Fruit fly (Drosophila melanogaster) whole organism, embryonic: ENCODE data around the gene CG13716.

ENCODE experiments used
- CG11560 ChIP-seq: fragments of 200-800 bp; sonication (Bioruptor generic); IDR thresholded peaks from 3 replicates; pipeline ENCODE4 v1.3.6; 2022; ENCODE audit warnings: missing biosample characterization, missing genetic modification characterization
- CG13123 ChIP-seq: fragments of 200-800 bp; sonication (Bioruptor generic); optimal IDR thresholded peaks from 2 replicates; lab custom pipeline; 2016; ENCODE audit warnings: missing biosample characterization, missing genetic modification characterization
- CG13624 ChIP-seq: fragments of 200-800 bp; sonication (Bioruptor generic); optimal IDR thresholded peaks from 2 replicates; lab custom pipeline; 2016; ENCODE audit warnings: missing biosample characterization, missing genetic modification characterization
- CG14965 ChIP-seq: fragments of 200-800 bp; sonication (Bioruptor generic); optimal IDR thresholded peaks from 2 replicates; lab custom pipeline; 2016; ENCODE audit warnings: missing biosample characterization, missing genetic modification characterization, borderline replicate concordance
- CG15073 ChIP-seq: fragments of 200-800 bp; sonication (Bioruptor generic); optimal IDR thresholded peaks from 2 replicates; lab custom pipeline; 2016; ENCODE audit warnings: missing biosample characterization, missing genetic modification characterization
- CG18476 ChIP-seq: fragments of 200-800 bp; sonication (Bioruptor generic); optimal IDR thresholded peaks from 2 replicates; lab custom pipeline; 2016; ENCODE audit warnings: missing biosample characterization, mild to moderate bottlenecking, missing genetic modification characterization
- CG18619 ChIP-seq: fragments of 200-800 bp; sonication (Bioruptor generic); optimal IDR thresholded peaks from 3 replicates; lab custom pipeline; 2017; ENCODE audit warnings: missing biosample characterization, mild to moderate bottlenecking, missing genetic modification characterization
- CG2875 ChIP-seq: fragments of 200-800 bp; sonication (Bioruptor generic); optimal IDR thresholded peaks from 2 replicates; lab custom pipeline; 2017; ENCODE audit warnings: missing biosample characterization, mild to moderate bottlenecking, missing genetic modification characterization, missing genetic modification reagents
- CG33213 ChIP-seq: fragments of 200-800 bp; sonication (Bioruptor generic); optimal IDR thresholded peaks from 3 replicates; lab custom pipeline; 2016; ENCODE audit warnings: missing biosample characterization, missing genetic modification characterization
- CG42726 ChIP-seq: fragments of 200-800 bp; sonication (Bioruptor generic); IDR thresholded peaks from 2 replicates; pipeline ENCODE4 v1.3.6; 2022; ENCODE audit warnings: missing biosample characterization, missing genetic modification characterization; ENCODE audit not compliant: partially characterized antibody
- CG4360 ChIP-seq: fragments of 200-800 bp; sonication (Bioruptor generic); IDR thresholded peaks from 2 replicates; pipeline ENCODE4 v1.3.6; 2022; ENCODE audit warnings: missing biosample characterization, missing genetic modification characterization
- CG4424 ChIP-seq: fragments of 200-800 bp; sonication (Bioruptor generic); optimal IDR thresholded peaks from 3 replicates; lab custom pipeline; 2016; ENCODE audit warnings: missing biosample characterization, missing genetic modification characterization
- CG4730 ChIP-seq: fragments of 200-800 bp; sonication (Bioruptor generic); IDR thresholded peaks from 2 replicates; pipeline ENCODE4 v1.3.6; 2022; ENCODE audit warnings: missing biosample characterization, missing genetic modification characterization
- CG6175 ChIP-seq: fragments of 200-800 bp; sonication (Bioruptor generic); IDR thresholded peaks from 3 replicates; pipeline ENCODE4 v1.3.6; 2022; ENCODE audit warnings: missing biosample characterization, missing genetic modification characterization
- CG6854 ChIP-seq: fragments of 200-800 bp; sonication (Bioruptor generic); optimal IDR thresholded peaks from 3 replicates; lab custom pipeline; 2017; ENCODE audit warnings: missing biosample characterization, mild to moderate bottlenecking, missing genetic modification characterization
- CG7745 ChIP-seq: fragments of 200-800 bp; sonication (Bioruptor generic); optimal IDR thresholded peaks from 2 replicates; lab custom pipeline; 2018; ENCODE audit warnings: missing biosample characterization, mild to moderate bottlenecking, missing genetic modification characterization, moderate library complexity
- CG7786 ChIP-seq: fragments of 200-800 bp; sonication (Bioruptor generic); optimal IDR thresholded peaks from 2 replicates; lab custom pipeline; 2016; ENCODE audit warnings: missing biosample characterization, missing genetic modification characterization
- CG8765 ChIP-seq: fragments of 200-800 bp; sonication (Bioruptor generic); IDR thresholded peaks from 2 replicates; pipeline ENCODE4 v1.3.6; 2022; ENCODE audit warnings: missing biosample characterization, missing genetic modification characterization
- Dad ChIP-seq: fragments of 200-800 bp; sonication (Bioruptor generic); optimal IDR thresholded peaks from 3 replicates; lab custom pipeline; 2016; ENCODE audit warnings: missing biosample characterization, missing genetic modification characterization
- Dek ChIP-seq: fragments of 200-800 bp; sonication (Bioruptor generic); optimal IDR thresholded peaks from 3 replicates; lab custom pipeline; 2019; ENCODE audit warnings: missing biosample characterization, mild to moderate bottlenecking, missing genetic modification characterization, moderate library complexity
- Dip3 ChIP-seq: fragments of 200-800 bp; sonication (Bioruptor generic); optimal IDR thresholded peaks from 3 replicates; lab custom pipeline; 2016; ENCODE audit warnings: missing biosample characterization, missing genetic modification characterization
- Doc2 ChIP-seq: fragments of 200-800 bp; sonication (Bioruptor generic); IDR thresholded peaks from 2 replicates; pipeline ENCODE4 v1.3.6; 2022; ENCODE audit warnings: missing biosample characterization, missing genetic modification characterization
- H15 ChIP-seq: fragments of 200-800 bp; sonication (Bioruptor generic); IDR thresholded peaks from 3 replicates; pipeline ENCODE4 v1.3.6; 2022; ENCODE audit warnings: missing biosample characterization, missing genetic modification characterization
- Hmr ChIP-seq: fragments of 200-800 bp; sonication (Bioruptor generic); optimal IDR thresholded peaks from 3 replicates; lab custom pipeline; 2017; ENCODE audit warnings: mild to moderate bottlenecking, missing biosample characterization, missing genetic modification reagents, missing genetic modification characterization
- NC2β ChIP-seq: fragments of 200-800 bp; sonication (Bioruptor generic); optimal IDR thresholded peaks from 2 replicates; lab custom pipeline; 2016; ENCODE audit warnings: missing biosample characterization, missing genetic modification characterization
- NfI ChIP-seq: fragments of 200-800 bp; sonication (Bioruptor generic); optimal IDR thresholded peaks from 3 replicates; lab custom pipeline; 2018; ENCODE audit warnings: missing biosample characterization, mild to moderate bottlenecking, missing genetic modification characterization, moderate library complexity
- caup ChIP-seq: fragments of 200-800 bp; sonication (Bioruptor generic); optimal IDR thresholded peaks from 3 replicates; lab custom pipeline; 2017; ENCODE audit warnings: missing biosample characterization, mild to moderate bottlenecking, missing genetic modification characterization, moderate library complexity; ENCODE audit not compliant: severe bottlenecking
- cg ChIP-seq: fragments of 200-800 bp; sonication (Bioruptor generic); optimal IDR thresholded peaks from 3 replicates; lab custom pipeline; 2019; ENCODE audit warnings: missing biosample characterization, mild to moderate bottlenecking, missing genetic modification characterization, moderate library complexity
- chm ChIP-seq: fragments of 200-800 bp; sonication (Bioruptor generic); IDR thresholded peaks from 2 replicates; pipeline ENCODE4 v1.3.6; 2022; ENCODE audit warnings: missing biosample characterization, missing genetic modification characterization
- corto ChIP-seq: fragments of 200-800 bp; sonication (Bioruptor generic); optimal IDR thresholded peaks from 2 replicates; lab custom pipeline; 2016; ENCODE audit warnings: missing biosample characterization, mild to moderate bottlenecking, missing genetic modification characterization, moderate library complexity
- danr ChIP-seq: fragments of 200-800 bp; sonication (Bioruptor generic); IDR thresholded peaks from 2 replicates; pipeline ENCODE4 v1.3.6; 2022; ENCODE audit warnings: missing biosample characterization, missing genetic modification characterization
- dimm ChIP-seq: fragments of 200-800 bp; sonication (Bioruptor generic); IDR thresholded peaks from 2 replicates; pipeline ENCODE4 v1.3.6; 2022; ENCODE audit warnings: missing biosample characterization, missing genetic modification characterization
- en ChIP-seq: fragments of 200-800 bp; sonication (Bioruptor generic); optimal IDR thresholded peaks from 2 replicates; lab custom pipeline; 2016; ENCODE audit warnings: missing biosample characterization, missing genetic modification characterization
- esg ChIP-seq: fragments of 200-800 bp; sonication (Bioruptor generic); conservative IDR thresholded peaks from 2 replicates; pipeline ENCODE4 v1.3.6; 2022; ENCODE audit warnings: missing biosample characterization, missing genetic modification characterization
- fd102C ChIP-seq: fragments of 200-800 bp; sonication (Bioruptor generic); optimal IDR thresholded peaks from 2 replicates; lab custom pipeline; 2018; ENCODE audit warnings: missing biosample characterization, mild to moderate bottlenecking, missing genetic modification characterization, moderate library complexity
- gem ChIP-seq: fragments of 200-800 bp; sonication (Bioruptor generic); optimal IDR thresholded peaks from 2 replicates; lab custom pipeline; 2019; ENCODE audit warnings: missing biosample characterization, mild to moderate bottlenecking, missing genetic modification characterization, moderate library complexity
- grn ChIP-seq: fragments of 200-800 bp; sonication (Bioruptor generic); optimal IDR thresholded peaks from 3 replicates; lab custom pipeline; 2017; ENCODE audit warnings: missing biosample characterization, missing genetic modification characterization
- gsb-n ChIP-seq: fragments of 200-800 bp; sonication (Bioruptor generic); optimal IDR thresholded peaks from 3 replicates; lab custom pipeline; 2018; ENCODE audit warnings: missing biosample characterization, mild to moderate bottlenecking, missing genetic modification characterization
- hbn ChIP-seq: fragments of 200-800 bp; sonication (Bioruptor generic); IDR thresholded peaks from 2 replicates; pipeline ENCODE4 v1.3.6; 2022; ENCODE audit warnings: missing biosample characterization, missing genetic modification characterization; ENCODE audit not compliant: partially characterized antibody
- mam ChIP-seq: fragments of 200-800 bp; sonication (Bioruptor generic); optimal IDR thresholded peaks from 3 replicates; lab custom pipeline; 2016; ENCODE audit warnings: missing biosample characterization, missing genetic modification characterization
- pfk ChIP-seq: fragments of 200-800 bp; sonication (Bioruptor generic); optimal IDR thresholded peaks from 2 replicates; lab custom pipeline; 2018; ENCODE audit warnings: missing biosample characterization, mild to moderate bottlenecking, missing genetic modification characterization, moderate library complexity
- pho ChIP-seq: fragments of 200-800 bp; sonication (Bioruptor generic); optimal IDR thresholded peaks from 2 replicates; lab custom pipeline; 2016; ENCODE audit warnings: missing biosample characterization, missing genetic modification characterization
- prd ChIP-seq, 3 experiments: fragments of >200 bp in 2 of 3; fragments of 200-800 bp in 1 of 3; sonication (Bioruptor generic) in 1 of 3; optimal IDR thresholded peaks in 2 of 3; IDR thresholded peaks in 1 of 3; 2 replicates in 2 of 3; 3 replicates in 1 of 3; pipeline versions ENCODE4 v1.3.6 to Lab custom; 2017 to 2022; ENCODE audit warnings: missing biosample characterization in 1 of 3, missing genetic modification characterization in 1 of 3
- psq ChIP-seq: fragments of 200-800 bp; sonication (Bioruptor generic); optimal IDR thresholded peaks from 2 replicates; lab custom pipeline; 2017; ENCODE audit warnings: missing biosample characterization, missing genetic modification characterization
- pum ChIP-seq: fragments of 200-800 bp; sonication (Bioruptor generic); optimal IDR thresholded peaks from 2 replicates; lab custom pipeline; 2016; ENCODE audit warnings: missing biosample characterization, missing genetic modification characterization
- ranshi ChIP-seq: fragments of 200-800 bp; sonication (Bioruptor generic); IDR thresholded peaks from 2 replicates; pipeline ENCODE4 v1.3.6; 2022; ENCODE audit warnings: missing biosample characterization, missing genetic modification characterization
- sd ChIP-seq: fragments of 200-800 bp; sonication (Bioruptor generic); optimal IDR thresholded peaks from 3 replicates; lab custom pipeline; 2018; ENCODE audit warnings: missing biosample characterization, mild to moderate bottlenecking, missing genetic modification characterization, moderate library complexity
- sima ChIP-seq: fragments of 200-800 bp; sonication (Bioruptor generic); optimal IDR thresholded peaks from 2 replicates; lab custom pipeline; 2016; ENCODE audit warnings: missing biosample characterization, missing genetic modification characterization
- sug ChIP-seq: fragments of 200-800 bp; optimal IDR thresholded peaks from 2 replicates; lab custom pipeline; 2019; ENCODE audit warnings: missing biosample characterization, mild to moderate bottlenecking, missing genetic modification characterization, moderate library complexity
- tap ChIP-seq: fragments of 200-800 bp; optimal IDR thresholded peaks from 3 replicates; lab custom pipeline; 2019; ENCODE audit warnings: missing biosample characterization, mild to moderate bottlenecking, missing genetic modification characterization, moderate library complexity
- zen ChIP-seq: fragments of 200-800 bp; sonication (Bioruptor generic); optimal IDR thresholded peaks from 3 replicates; lab custom pipeline; 2018; ENCODE audit warnings: missing biosample characterization, mild to moderate bottlenecking, missing genetic modification characterization, moderate library complexity

CG13716 gene

DNA sequence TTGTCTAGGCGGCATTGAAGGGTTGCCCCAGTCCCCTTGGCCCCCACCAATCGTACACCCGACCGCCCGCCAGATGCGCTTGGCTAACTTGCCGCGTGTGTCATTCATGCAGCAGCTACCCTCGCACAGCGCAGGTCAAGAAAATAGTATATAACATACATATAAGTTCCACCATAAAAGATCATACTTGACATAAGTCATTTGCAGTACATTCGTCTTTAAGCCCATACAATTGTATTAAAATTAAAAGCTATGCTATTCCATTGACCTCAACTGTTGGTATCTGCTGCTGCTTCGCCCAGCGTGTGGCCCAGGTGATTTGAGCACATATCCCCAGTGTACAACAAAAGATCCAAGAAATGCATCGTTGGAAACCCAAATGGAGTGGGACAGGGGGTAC, 23.3 kb downstream of the CG13716 start (continued):
- TF ChIP-seq pho (GFP tag; lab: Kevin White, UChicago) (peak; percentile 0), CG6175 (GFP tag; lab: Robert Waterston, UW) (no peak), CG13624 (GFP tag; lab: Kevin White, UChicago) (no peak), Dad (GFP tag; lab: Kevin White, UChicago) (peak; percentile 45), gsb-n (tag; lab: Kevin White, UChicago) (peak; percentile 80), H15 (GFP tag; lab: Robert Waterston, UW) (peak; percentile 79), CG15073 (GFP tag; lab: Kevin White, UChicago) (peak; percentile 18), hbn (GFP tag; lab: Robert Waterston, UW) (no peak), CG42726 (GFP tag; lab: Robert Waterston, UW) (no peak), zen (tag; lab: Kevin White, UChicago) (peak; percentile 60), Doc2 (GFP tag; lab: Robert Waterston, UW) (no peak), NfI (GFP tag; lab: Kevin White, UChicago) (peak; percentile 50), danr (peak; percentile 64), CG4424 (GFP tag; lab: Kevin White, UChicago) (peak; percentile 69), fd102C (GFP tag; lab: Kevin White, UChicago) (no peak), pfk (GFP tag; lab: Kevin White, UChicago) (no peak), CG7745 (peak; percentile 34), sima (no peak), CG33213 (GFP tag; lab: Kevin White, UChicago) (peak; percentile 47), Dip3 (no peak), CG14965 (GFP tag; lab: Kevin White, UChicago) (no peak), sug (tag; lab: Kevin White, UChicago) (no peak), NC2β (GFP tag; lab: Kevin White, UChicago) (peak; percentile 62), sd (tag; lab: Kevin White, UChicago) (no peak), en (GFP tag; lab: Kevin White, UChicago) (peak; percentile 7), CG18476 (GFP tag; lab: Kevin White, UChicago) (peak; percentile 53), CG11560 (tag; lab: Robert Waterston, UW) (0 out of 3 replicates have a peak, but pooled peaks have one; percentile 46), CG4360 (GFP tag; lab: Robert Waterston, UW) (no peak), pum (peak; percentile 68), psq (GFP tag; lab: Kevin White, UChicago) (no peak), tap (peak; percentile 59), mam (GFP tag; lab: Kevin White, UChicago) (peak; percentile 40), CG13123 (GFP tag; lab: Kevin White, UChicago) (no peak), caup (no peak), corto (no peak), gem (tag; lab: Kevin White, UChicago) (peak; percentile 79), Hmr (GFP tag; lab: Kevin White, UChicago) (no peak), grn (GFP tag; lab: Kevin White, UChicago) (no peak), CG2875 (GFP tag; lab: Kevin White, UChicago) (peak; percentile 72), CG4730 (GFP tag; lab: Robert Waterston, UW) (peak; percentile 56), prd (optimal IDR thresholded peaks at IDR 0.05; lab: Kevin White, UChicago) (no peak), prd (GFP tag; IDR thresholded peaks at IDR 0.05; lab: Robert Waterston, UW) (peak; percentile 89), ranshi (GFP tag; lab: Robert Waterston, UW) (peak; percentile 86), CG6854 (GFP tag; lab: Kevin White, UChicago) (no peak), dimm (GFP tag; lab: Robert Waterston, UW) (peak; percentile 68), CG8765 (GFP tag; lab: Robert Waterston, UW) (peak; percentile 69; the same call in 1 of the 2 replicates), chm (GFP tag; lab: Robert Waterston, UW) (peak; percentile 88), CG18619 (GFP tag; lab: Kevin White, UChicago) (peak; percentile 43), CG7786 (GFP tag; lab: Kevin White, UChicago) (peak; percentile 31), Dek (tag; lab: Kevin White, UChicago) (no peak), cg (no peak), esg (GFP tag; lab: Robert Waterston, UW) (peak; percentile 71)
